Fruit fly (Drosophila melanogaster) whole organism, embryonic: ENCODE results near the gene CG4820.
A peak's percentile ranks its signal among the peaks of the same experiment; 100 is the strongest.

Experiments
- Adf1 ChIP-seq: fragments of 200-800 bp; sonication (Bioruptor generic); IDR thresholded peaks from 2 replicates; pipeline ENCODE4 v1.3.6; 2022; ENCODE audit warnings: missing biosample characterization, missing genetic modification characterization
- CG11504 ChIP-seq: fragments of 200-800 bp; sonication (Bioruptor generic); optimal IDR thresholded peaks from 3 replicates; lab custom pipeline; 2019; ENCODE audit warnings: missing biosample characterization, mild to moderate bottlenecking, missing genetic modification characterization, moderate library complexity
- CG12155 ChIP-seq: fragments of 200-800 bp; sonication (Bioruptor generic); optimal IDR thresholded peaks from 3 replicates; lab custom pipeline; 2016; ENCODE audit warnings: missing biosample characterization, missing genetic modification characterization
- CG12236 ChIP-seq: fragments of 200-800 bp; sonication (Bioruptor generic); optimal IDR thresholded peaks from 2 replicates; lab custom pipeline; 2016; ENCODE audit warnings: missing biosample characterization, missing genetic modification characterization
- CG17912 ChIP-seq: fragments of 200-800 bp; sonication (Bioruptor generic); optimal IDR thresholded peaks from 2 replicates; lab custom pipeline; 2018; ENCODE audit warnings: missing biosample characterization, mild to moderate bottlenecking, missing genetic modification characterization
- CG18011 ChIP-seq: fragments of 200-800 bp; sonication (Bioruptor generic); optimal IDR thresholded peaks from 2 replicates; lab custom pipeline; 2017; ENCODE audit warnings: missing biosample characterization, missing genetic modification characterization, mild to moderate bottlenecking, moderate library complexity, missing genotype
- CG33213 ChIP-seq: fragments of 200-800 bp; sonication (Bioruptor generic); optimal IDR thresholded peaks from 3 replicates; lab custom pipeline; 2016; ENCODE audit warnings: missing biosample characterization, missing genetic modification characterization
- CG4707 ChIP-seq: fragments of 200-800 bp; sonication (Bioruptor generic); optimal IDR thresholded peaks from 2 replicates; lab custom pipeline; 2018; ENCODE audit warnings: missing biosample characterization, mild to moderate bottlenecking, missing genetic modification characterization, moderate library complexity
- CG6683 ChIP-seq: fragments of 200-800 bp; sonication (Bioruptor generic); optimal IDR thresholded peaks from 2 replicates; lab custom pipeline; 2017; ENCODE audit warnings: missing biosample characterization, mild to moderate bottlenecking, missing genetic modification characterization, missing genetic modification reagents
- CG9215 ChIP-seq: fragments of 200-800 bp; sonication (Bioruptor generic); IDR thresholded peaks from 2 replicates; pipeline ENCODE4 v1.3.6; 2022; ENCODE audit warnings: missing biosample characterization, missing genetic modification characterization
- CG9797 ChIP-seq: fragments of 200-800 bp; sonication (Bioruptor generic); optimal IDR thresholded peaks from 3 replicates; lab custom pipeline; 2018; ENCODE audit warnings: missing biosample characterization, mild to moderate bottlenecking, missing genetic modification characterization
- CoRest ChIP-seq: fragments of 200-800 bp; sonication (Bioruptor generic); optimal IDR thresholded peaks from 3 replicates; lab custom pipeline; 2018; ENCODE audit warnings: missing biosample characterization, mild to moderate bottlenecking, missing genetic modification characterization, moderate library complexity
- Deaf1 ChIP-seq: fragments of 200-800 bp; optimal IDR thresholded peaks from 3 replicates; lab custom pipeline; 2019; ENCODE audit warnings: missing biosample characterization, mild to moderate bottlenecking, missing genetic modification characterization, moderate library complexity
- Dp ChIP-seq: fragments of 200-800 bp; sonication (Bioruptor generic); optimal IDR thresholded peaks from 2 replicates; lab custom pipeline; 2018; ENCODE audit warnings: missing biosample characterization, mild to moderate bottlenecking, missing genetic modification characterization, moderate library complexity
- Ets65A ChIP-seq: fragments of 200-800 bp; sonication (Bioruptor generic); peaks from one replicate; lab custom pipeline; 2016; ENCODE audit warnings: missing biosample characterization, missing genetic modification characterization
- GATAe ChIP-seq: fragments of 200-800 bp; sonication (Bioruptor generic); conservative IDR thresholded peaks from 2 replicates; pipeline ENCODE4 v1.3.6; 2022; ENCODE audit warnings: missing biosample characterization, missing genetic modification characterization
- Jarid2 ChIP-seq: fragments of 200-800 bp; sonication (Bioruptor generic); optimal IDR thresholded peaks from 3 replicates; lab custom pipeline; 2017; ENCODE audit warnings: mild to moderate bottlenecking, missing biosample characterization, missing genetic modification reagents, missing genetic modification characterization
- Nf-YB ChIP-seq: fragments of 200-800 bp; sonication (Bioruptor generic); optimal IDR thresholded peaks from 3 replicates; lab custom pipeline; 2019; ENCODE audit warnings: missing biosample characterization, mild to moderate bottlenecking, missing genetic modification characterization, moderate library complexity
- Nf-YC ChIP-seq: fragments of 200-800 bp; optimal IDR thresholded peaks from 3 replicates; lab custom pipeline; 2019; ENCODE audit warnings: missing biosample characterization, mild to moderate bottlenecking, missing genetic modification characterization, moderate library complexity
- Side ChIP-seq: fragments of 200-800 bp; sonication (Bioruptor generic); optimal IDR thresholded peaks from 2 replicates; lab custom pipeline; 2016; ENCODE audit warnings: missing biosample characterization, missing genetic modification characterization
- Trl ChIP-seq, 3 experiments: fragments of >200 bp in 2 of 3; fragments of 200-800 bp in 1 of 3; sonication (Bioruptor generic) in 1 of 3; optimal IDR thresholded peaks; 2 replicates in 1 of 3; 3 replicates in 2 of 3; lab custom pipeline; 2016 to 2017; ENCODE audit warnings: missing biosample characterization in 1 of 3, missing genetic modification characterization in 1 of 3
- bbx ChIP-seq: fragments of 200-800 bp; sonication (Bioruptor generic); IDR thresholded peaks from 2 replicates; pipeline ENCODE4 v1.3.6; 2022; ENCODE audit warnings: missing biosample characterization, missing genetic modification characterization; ENCODE audit not compliant: partially characterized antibody
- br ChIP-seq: fragments of >200 bp; optimal IDR thresholded peaks from 2 replicates; lab custom pipeline; 2017
- btn ChIP-seq: fragments of 200-800 bp; sonication (Bioruptor generic); optimal IDR thresholded peaks from 2 replicates; lab custom pipeline; 2016; ENCODE audit warnings: missing biosample characterization, missing genetic modification characterization
- caup ChIP-seq: fragments of 200-800 bp; sonication (Bioruptor generic); optimal IDR thresholded peaks from 3 replicates; lab custom pipeline; 2017; ENCODE audit warnings: missing biosample characterization, mild to moderate bottlenecking, missing genetic modification characterization, moderate library complexity; ENCODE audit not compliant: severe bottlenecking
- cg ChIP-seq: fragments of 200-800 bp; sonication (Bioruptor generic); optimal IDR thresholded peaks from 3 replicates; lab custom pipeline; 2019; ENCODE audit warnings: missing biosample characterization, mild to moderate bottlenecking, missing genetic modification characterization, moderate library complexity
- exex ChIP-seq: fragments of 200-800 bp; sonication (Bioruptor generic); optimal IDR thresholded peaks from 4 replicates; lab custom pipeline; 2018; ENCODE audit warnings: missing biosample characterization, mild to moderate bottlenecking, missing genetic modification characterization, moderate library complexity
- fd3F ChIP-seq: fragments of 200-800 bp; sonication (Bioruptor generic); optimal IDR thresholded peaks from 2 replicates; lab custom pipeline; 2018; ENCODE audit warnings: missing biosample characterization, mild to moderate bottlenecking, missing genetic modification characterization, moderate library complexity
- fd96Cb ChIP-seq: fragments of 200-800 bp; sonication (Bioruptor generic); optimal IDR thresholded peaks from 2 replicates; lab custom pipeline; 2018; ENCODE audit warnings: missing biosample characterization, mild to moderate bottlenecking, missing genetic modification characterization, moderate library complexity
- gsb ChIP-seq: fragments of 200-800 bp; sonication (Bioruptor generic); IDR thresholded peaks from 2 replicates; pipeline ENCODE4 v1.3.6; 2022; ENCODE audit warnings: missing biosample characterization, missing genetic modification characterization
- her ChIP-seq: fragments of 200-800 bp; sonication (Bioruptor generic); optimal IDR thresholded peaks from 2 replicates; lab custom pipeline; 2016; ENCODE audit warnings: missing biosample characterization, missing genetic modification characterization
- odd ChIP-seq: fragments of 200-800 bp; sonication (Bioruptor generic); optimal IDR thresholded peaks from 2 replicates; lab custom pipeline; 2017; ENCODE audit warnings: missing biosample characterization, mild to moderate bottlenecking, missing genetic modification characterization
- pros ChIP-seq: fragments of 200-800 bp; sonication (Bioruptor generic); optimal IDR thresholded peaks from 3 replicates; lab custom pipeline; 2019; ENCODE audit warnings: missing biosample characterization, mild to moderate bottlenecking, missing genetic modification characterization, moderate library complexity
- psq ChIP-seq: fragments of 200-800 bp; sonication (Bioruptor generic); optimal IDR thresholded peaks from 2 replicates; lab custom pipeline; 2017; ENCODE audit warnings: missing biosample characterization, missing genetic modification characterization
- ranshi ChIP-seq: fragments of 200-800 bp; sonication (Bioruptor generic); IDR thresholded peaks from 2 replicates; pipeline ENCODE4 v1.3.6; 2022; ENCODE audit warnings: missing biosample characterization, missing genetic modification characterization
- ro ChIP-seq: fragments of 200-800 bp; sonication (Bioruptor generic); IDR thresholded peaks from 2 replicates; pipeline ENCODE4 v1.3.6; 2022; ENCODE audit warnings: missing biosample characterization, missing genetic modification characterization
- sens-2 ChIP-seq: fragments of 200-800 bp; sonication (Bioruptor generic); IDR thresholded peaks from 2 replicates; pipeline ENCODE4 v1.3.6; 2022; ENCODE audit warnings: missing biosample characterization, missing genetic modification characterization
- stwl ChIP-seq: fragments of 200-800 bp; sonication (Bioruptor generic); optimal IDR thresholded peaks from 3 replicates; lab custom pipeline; 2018; ENCODE audit warnings: missing biosample characterization, mild to moderate bottlenecking, missing genetic modification characterization, moderate library complexity
- yki ChIP-seq: fragments of >200 bp; optimal IDR thresholded peaks from 3 replicates; lab custom pipeline; 2018
- z ChIP-seq: fragments of 200-800 bp; sonication (Bioruptor generic); IDR thresholded peaks from 3 replicates; pipeline ENCODE4 v1.3.6; 2022; ENCODE audit warnings: missing biosample characterization, missing genetic modification characterization

CG4820 gene

DNA sequence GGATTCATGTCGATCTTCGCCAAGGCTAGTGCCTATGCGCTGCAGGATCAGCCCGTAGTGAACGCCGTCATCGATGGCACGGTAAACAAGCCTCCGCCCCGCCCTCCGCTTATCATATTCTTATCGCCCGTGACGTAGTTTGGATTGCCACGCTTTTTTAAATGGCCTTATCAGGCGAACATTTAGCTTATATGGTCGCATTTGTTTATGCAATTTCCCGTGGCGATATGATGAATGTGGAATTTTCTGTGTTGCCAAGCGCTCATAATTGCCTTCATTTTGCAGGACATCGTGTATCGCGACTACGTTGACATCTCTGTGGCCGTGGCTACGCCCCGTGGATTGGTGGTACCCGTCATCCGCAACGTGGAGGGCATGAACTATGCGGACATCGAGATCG, 29.5 kb downstream of the CG4820 start:
- TF ChIP-seq odd = no peak
- no peak for TF ChIP-seq her (GFP tag; lab: Kevin White, UChicago)
- TF ChIP-seq exex (tag; lab: Kevin White, UChicago) = peak; percentile 63
- no peak for TF ChIP-seq btn (GFP tag; lab: Kevin White, UChicago)
- no peak for TF ChIP-seq CG6683
- TF ChIP-seq sens-2 (GFP tag; lab: Robert Waterston, UW) = no peak
- no peak for TF ChIP-seq psq (GFP tag; lab: Kevin White, UChicago)

dm6 chr3R:11246865-11247264, 30.5 kb downstream of the CG4820 start:
- TF ChIP-seq exex (tag; lab: Kevin White, UChicago) (peak; percentile 95), CG12155 (GFP tag; lab: Kevin White, UChicago) (no peak)
- TF ChIP-seq, all 482 proteins: peak for 1

dm6 chr3R:11253768-11254167, 37.4 kb downstream of the CG4820 start:
- TF ChIP-seq Nf-YB (GFP tag; lab: Kevin White, UChicago) = peak; percentile 33
- peak; percentile 66 for TF ChIP-seq Nf-YC (tag; lab: Kevin White, UChicago)
- no peak for TF ChIP-seq ro (GFP tag; lab: Robert Waterston, UW)
- TF ChIP-seq cg (GFP tag; lab: Kevin White, UChicago) = peak; percentile 68
- TF ChIP-seq Ets65A (GFP tag; lab: Kevin White, UChicago) = peak; percentile 10
- no peak for TF ChIP-seq CG17912 (GFP tag; lab: Kevin White, UChicago)

DNA sequence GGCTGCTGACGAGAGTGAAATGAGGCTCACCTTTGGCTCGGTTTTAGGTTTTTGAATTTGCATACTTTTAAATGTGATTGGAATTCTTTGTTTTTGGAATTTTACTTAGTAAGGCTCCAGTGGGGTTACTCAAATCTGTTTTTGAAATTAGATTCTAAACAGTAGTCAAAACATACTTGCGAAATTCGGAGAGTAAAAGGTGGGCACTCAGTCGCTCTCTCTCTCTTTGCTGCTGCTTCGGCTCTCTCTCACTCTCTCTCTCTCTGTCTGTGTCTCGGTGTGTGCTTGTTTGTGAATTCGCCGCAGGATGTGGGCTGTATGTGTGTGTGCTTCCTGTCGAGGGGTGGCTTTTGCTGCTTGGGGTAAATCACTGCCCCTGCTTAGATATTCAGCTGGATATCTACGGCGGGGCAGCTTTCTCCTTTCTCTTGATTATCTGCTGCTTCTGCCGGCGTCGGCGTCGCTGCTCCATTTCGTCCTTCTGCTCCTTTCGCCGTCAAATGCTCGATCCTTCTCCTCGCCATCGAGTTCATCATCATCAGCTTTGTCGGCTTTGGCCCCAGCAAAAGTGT, 38.1 kb downstream of the CG4820 start:
- 0 out of 3 replicates have a peak, but pooled peaks have one; percentile 6 for TF ChIP-seq z
- TF ChIP-seq odd = no peak
- peak; percentile 79 for TF ChIP-seq yki (lab: Kevin White, UChicago)
- TF ChIP-seq cg (GFP tag; lab: Kevin White, UChicago) = peak; percentile 57
- TF ChIP-seq Nf-YB (GFP tag; lab: Kevin White, UChicago) = peak; percentile 82
- TF ChIP-seq br (lab: Kevin White, UChicago) = no peak
- no peak for TF ChIP-seq ranshi (GFP tag; lab: Robert Waterston, UW)
- peak; percentile 81 for TF ChIP-seq Deaf1 (tag; lab: Kevin White, UChicago)
- peak; percentile 79 to 85 for TF ChIP-seq Trl (optimal IDR thresholded peaks at IDR 0.05; lab: Kevin White, UChicago)
- TF ChIP-seq Trl (GFP tag; optimal IDR thresholded peaks at IDR 0.05; lab: Kevin White, UChicago) = no peak
- no peak for TF ChIP-seq fd3F (GFP tag; lab: Kevin White, UChicago)
- TF ChIP-seq fd96Cb (tag; lab: Kevin White, UChicago) = no peak
- TF ChIP-seq bbx (GFP tag; lab: Robert Waterston, UW) = no peak
- TF ChIP-seq Nf-YC (tag; lab: Kevin White, UChicago) = peak; percentile 90
- TF ChIP-seq CG9797 (GFP tag; lab: Kevin White, UChicago) = no peak
- TF ChIP-seq Adf1 (GFP tag; lab: Robert Waterston, UW) = peak; percentile 86
- TF ChIP-seq Ets65A (GFP tag; lab: Kevin White, UChicago) = peak; percentile 63
- no peak for TF ChIP-seq Dp (GFP tag; lab: Kevin White, UChicago)

- no peak for TF ChIP-seq CoRest (tag; lab: Kevin White, UChicago)
- TF ChIP-seq CG12236 = no peak
- peak; percentile 93 for TF ChIP-seq Ets65A (GFP tag; lab: Kevin White, UChicago)
Measured at dm6 chr3R:11257537-11257936, 41.2 kb downstream of the CG4820 start.

DNA sequence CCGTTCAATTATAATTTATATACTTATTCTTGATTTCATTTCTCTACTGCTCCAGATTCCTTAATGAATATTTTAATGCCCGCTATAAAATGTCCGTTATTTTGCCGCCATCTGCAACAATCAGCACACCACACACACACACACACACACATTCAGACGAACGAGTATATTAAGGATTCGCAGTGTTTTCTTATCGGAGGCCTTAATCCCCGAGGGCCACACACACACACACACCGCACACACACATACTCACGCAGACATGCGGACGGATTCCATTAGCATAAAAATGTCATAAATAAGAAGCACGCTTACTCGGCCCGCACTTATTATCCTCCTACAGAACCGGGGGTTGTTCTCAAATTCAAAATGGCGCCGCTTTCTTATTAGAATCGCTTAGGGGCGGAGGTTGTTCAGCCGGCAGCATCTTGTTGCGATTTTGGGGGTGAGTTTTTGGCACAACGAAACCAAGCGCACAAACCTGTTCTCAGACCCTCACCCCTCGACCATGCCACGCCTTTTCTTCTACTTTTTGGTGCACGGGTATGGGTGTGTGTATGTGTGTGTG, 44.7 kb downstream of the CG4820 start:
- no peak for TF ChIP-seq CG18011 (GFP tag; lab: Kevin White, UChicago)
- TF ChIP-seq CG11504 (tag; lab: Kevin White, UChicago) = no peak
- TF ChIP-seq CG4707 (GFP tag; lab: Kevin White, UChicago) = no peak
- no peak for TF ChIP-seq stwl (tag; lab: Kevin White, UChicago)
- no peak for TF ChIP-seq CG33213 (GFP tag; lab: Kevin White, UChicago)
- TF ChIP-seq Jarid2 (GFP tag; lab: Kevin White, UChicago) = no peak
- no peak for TF ChIP-seq Deaf1 (tag; lab: Kevin White, UChicago)
- TF ChIP-seq GATAe (GFP tag; lab: Robert Waterston, UW) = no peak
- no peak for TF ChIP-seq CG9215
- no peak for TF ChIP-seq gsb (GFP tag; lab: Robert Waterston, UW)
- no peak for TF ChIP-seq caup (GFP tag; lab: Kevin White, UChicago)
- peak; percentile 89 for TF ChIP-seq pros (GFP tag; lab: Kevin White, UChicago)
- TF ChIP-seq Side (GFP tag; lab: Kevin White, UChicago) = no peak
